Fruit fly (Drosophila melanogaster): ENCODE measurements around the gene Arp1.
"Not testable (repeated sequence)": the region's sequence is repeated elsewhere in the genome, so short reads cannot be mapped to it uniquely, and the experiment has no call there.

Gene Arp1

DNA sequence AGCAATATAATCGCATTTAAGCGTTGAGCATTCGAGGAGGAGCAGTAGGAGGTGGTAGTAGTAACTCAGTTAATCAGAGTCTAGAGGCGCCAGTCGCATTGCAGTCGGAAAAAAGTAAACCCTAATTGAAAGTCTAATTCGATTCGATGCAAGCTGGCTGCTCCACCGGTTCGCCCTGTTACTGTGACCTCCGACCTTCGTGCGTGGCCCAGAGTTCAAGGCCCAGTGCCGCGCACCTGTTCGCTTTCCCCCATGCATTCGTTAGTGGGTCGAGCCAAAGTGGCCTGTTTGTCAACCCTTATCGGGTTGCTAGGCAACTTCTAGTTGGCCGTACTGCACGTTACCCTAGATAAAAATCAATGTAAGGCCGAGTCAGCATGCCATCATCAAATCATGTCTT lies 8.9 kb downstream of the Arp1 start:
- no peak for TF ChIP-seq CG8478 (optimal IDR thresholded peaks at IDR 0.05)

DNA sequence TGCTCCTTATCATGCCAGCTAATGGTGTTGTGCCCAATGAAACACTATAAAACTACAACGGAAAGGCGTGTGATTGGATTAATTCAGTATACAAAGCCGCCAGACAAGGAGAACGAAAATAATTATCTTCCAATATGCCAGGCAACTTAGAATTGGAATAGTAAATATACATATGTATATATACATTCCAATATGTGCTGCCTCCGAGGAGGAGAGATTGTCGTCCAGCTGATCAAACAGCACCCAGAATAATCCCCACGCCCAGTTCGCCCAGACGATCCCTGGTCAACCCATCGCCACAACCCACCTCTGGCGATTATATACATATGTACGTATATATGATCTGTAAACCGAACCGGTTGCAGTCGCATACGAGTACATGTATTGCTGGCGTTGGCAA lies 9.7 kb downstream of the Arp1 start:
- no peak for TF ChIP-seq CTCF (optimal IDR thresholded peaks at IDR 0.05)
- no peak for TF ChIP-seq CG8478 (optimal IDR thresholded peaks at IDR 0.05)

DNA sequence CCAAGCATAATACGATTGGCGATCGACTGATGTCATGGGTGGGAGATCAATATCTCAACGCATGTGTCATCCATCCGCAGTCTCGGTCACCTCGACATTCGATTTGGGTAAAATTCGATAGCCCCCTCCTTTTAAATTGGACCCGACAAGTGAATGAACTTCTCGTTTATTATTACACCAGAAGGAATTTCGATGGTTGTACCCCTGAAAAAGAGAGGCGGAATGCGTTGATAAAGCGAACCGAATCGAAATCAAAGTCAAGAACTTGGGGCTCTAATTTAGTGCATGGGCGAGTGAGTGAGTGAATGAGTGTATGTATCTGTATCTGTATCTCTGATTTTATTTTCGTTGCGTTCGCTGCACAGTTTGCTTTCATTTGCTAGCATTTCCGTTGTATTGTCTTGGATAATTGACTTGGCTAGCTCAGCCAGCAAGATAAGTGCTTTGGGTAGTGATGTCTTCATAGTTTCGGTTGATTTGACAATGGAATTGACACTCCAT lies 10.5 kb downstream of the Arp1 start:
- TF ChIP-seq CTCF (optimal IDR thresholded peaks at IDR 0.05) (no peak), CG8478 (optimal IDR thresholded peaks at IDR 0.05) (no peak)

DNA sequence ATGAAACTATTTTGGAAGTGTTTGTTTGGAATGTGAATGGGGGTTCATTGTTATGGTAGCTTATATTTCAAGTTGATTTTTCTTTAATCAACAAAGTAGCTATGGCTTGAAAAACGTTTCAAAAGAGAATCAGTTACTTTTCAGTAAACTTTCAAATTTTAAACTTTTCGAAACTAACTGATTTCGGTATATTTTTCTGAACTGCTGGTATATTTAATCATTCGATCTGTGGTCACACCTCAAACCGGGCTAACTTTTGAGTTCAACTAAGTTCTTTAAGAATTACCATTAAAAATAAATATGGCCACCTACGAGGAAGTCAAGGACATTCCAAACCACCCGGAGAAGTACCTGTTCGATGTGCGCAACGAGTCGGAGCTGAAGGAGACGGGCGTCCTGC lies 13.3 kb downstream of the Arp1 start, which contains the start of gene CG12279:
TSS of gene CG12279 (plus strand) at position 234 of the 400 bp plus-strand sequence.
- TF ChIP-seq CG8478 (optimal IDR thresholded peaks at IDR 0.05), result no peak
- no peak for TF ChIP-seq CTCF (optimal IDR thresholded peaks at IDR 0.05)

DNA sequence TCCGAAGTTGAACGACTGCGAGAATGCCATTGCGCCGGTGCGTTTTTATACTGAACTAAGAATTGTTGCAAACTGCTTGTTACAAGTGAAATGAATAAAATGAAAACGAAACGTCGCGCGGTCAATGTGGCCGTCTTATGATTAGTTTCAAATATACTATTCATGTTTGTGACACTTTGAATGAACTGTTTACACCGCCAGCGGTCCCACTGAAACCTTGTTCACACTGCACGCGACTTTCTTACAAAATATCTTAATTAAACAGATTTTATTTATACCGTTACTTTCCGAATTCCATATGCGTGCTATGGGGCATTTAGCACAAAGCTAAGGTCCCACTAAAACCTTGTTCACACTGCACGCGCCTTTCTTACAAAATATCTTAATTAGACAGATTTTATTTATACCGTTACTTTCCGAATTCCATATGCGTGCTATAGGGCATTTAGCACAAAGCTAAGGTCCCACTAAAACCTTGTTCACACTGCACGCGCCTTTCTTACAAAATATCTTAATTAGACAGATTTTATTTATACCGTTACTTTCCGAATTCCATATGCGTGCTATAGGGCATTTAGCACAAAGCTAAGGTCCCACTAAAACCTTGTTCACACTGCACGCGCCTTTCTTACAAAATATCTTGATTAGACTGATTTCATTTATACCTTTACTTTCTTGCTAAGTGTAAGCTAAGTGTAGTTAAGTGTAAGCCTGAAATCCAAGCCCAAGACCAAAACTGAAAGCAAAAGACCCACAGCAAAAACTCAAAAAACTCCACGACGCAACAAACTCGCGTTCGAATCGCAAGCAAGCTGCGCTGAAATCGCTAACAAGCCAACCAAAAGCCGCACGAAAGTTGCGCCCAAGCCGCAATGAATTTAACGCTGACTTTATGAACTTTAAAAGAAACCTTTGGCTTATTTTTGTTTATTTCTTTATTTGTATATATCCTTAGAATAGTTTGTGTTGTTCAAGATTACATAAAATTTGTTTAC lies 20.9 kb downstream of the Arp1 start, which contains the start of gene PolQ:
TSS of gene PolQ (minus strand) at position 122 of the 995 bp plus-strand sequence.
- TF ChIP-seq CTCF, CG8478 (optimal IDR thresholded peaks at IDR 0.05): not testable (repeated sequence)

DNA sequence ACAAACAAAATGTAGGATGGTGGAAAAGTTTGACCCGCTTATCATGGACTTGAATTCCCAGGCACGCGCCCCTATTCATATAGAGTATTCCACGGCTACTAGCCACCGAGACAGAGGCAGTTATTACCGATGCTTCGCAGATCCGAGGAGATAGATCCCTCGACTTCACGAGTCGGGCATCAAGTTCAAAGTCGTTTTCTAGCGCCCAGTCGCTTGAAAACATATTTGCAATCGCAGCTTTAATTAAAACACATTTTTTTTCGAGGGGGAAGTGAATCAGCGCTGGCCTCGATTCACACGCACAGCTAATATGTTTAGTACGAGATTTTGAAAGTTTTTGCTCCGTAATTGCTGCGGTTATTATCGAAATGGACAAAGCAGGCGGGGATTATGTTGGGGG lies 23.7 kb downstream of the Arp1 start:
- no peak for TF ChIP-seq CG8478 (optimal IDR thresholded peaks at IDR 0.05)
- no peak for TF ChIP-seq CTCF (optimal IDR thresholded peaks at IDR 0.05)

DNA sequence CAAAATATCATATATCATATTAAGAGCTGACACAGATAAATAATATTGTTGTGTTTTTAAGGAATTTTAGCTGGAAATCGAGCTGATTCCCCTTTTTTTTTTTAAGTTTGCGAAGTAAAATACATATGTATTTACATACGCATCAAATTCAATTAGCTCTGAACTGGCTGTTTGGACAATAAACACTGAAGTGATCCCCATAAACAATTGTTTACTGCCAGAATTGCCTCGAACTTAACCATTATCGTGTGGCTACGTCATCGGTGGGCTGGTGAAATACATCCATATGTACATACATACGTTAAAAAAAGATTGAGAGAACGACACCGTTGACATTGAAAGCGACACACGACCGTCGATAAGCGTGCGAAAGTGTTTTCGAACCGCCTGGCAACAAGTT lies 24.7 kb downstream of the Arp1 start:
- no peak for TF ChIP-seq CTCF (optimal IDR thresholded peaks at IDR 0.05)
- TF ChIP-seq CG8478 (optimal IDR thresholded peaks at IDR 0.05), result no peak

DNA sequence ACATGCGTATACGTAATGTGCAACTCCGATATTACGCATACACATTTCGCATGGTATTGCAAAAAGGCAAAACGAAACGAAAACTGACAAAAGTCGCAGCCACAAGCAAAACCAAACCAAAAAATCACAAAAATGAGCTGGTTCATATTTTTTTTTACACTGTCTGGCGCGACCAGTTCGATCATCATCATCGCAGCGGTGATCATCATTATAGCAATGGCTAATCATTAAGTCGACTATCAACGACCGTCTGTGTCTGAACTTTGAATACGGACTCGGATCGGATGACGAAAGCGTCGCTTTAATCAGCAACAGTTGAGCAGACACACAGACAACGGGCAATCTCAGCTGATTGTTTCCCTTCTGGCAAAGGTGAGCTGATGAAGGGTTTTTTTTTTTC lies 25.4 kb downstream of the Arp1 start:
- TF ChIP-seq CG8478 (optimal IDR thresholded peaks at IDR 0.05) (no peak), CTCF (optimal IDR thresholded peaks at IDR 0.05) (no peak)

DNA sequence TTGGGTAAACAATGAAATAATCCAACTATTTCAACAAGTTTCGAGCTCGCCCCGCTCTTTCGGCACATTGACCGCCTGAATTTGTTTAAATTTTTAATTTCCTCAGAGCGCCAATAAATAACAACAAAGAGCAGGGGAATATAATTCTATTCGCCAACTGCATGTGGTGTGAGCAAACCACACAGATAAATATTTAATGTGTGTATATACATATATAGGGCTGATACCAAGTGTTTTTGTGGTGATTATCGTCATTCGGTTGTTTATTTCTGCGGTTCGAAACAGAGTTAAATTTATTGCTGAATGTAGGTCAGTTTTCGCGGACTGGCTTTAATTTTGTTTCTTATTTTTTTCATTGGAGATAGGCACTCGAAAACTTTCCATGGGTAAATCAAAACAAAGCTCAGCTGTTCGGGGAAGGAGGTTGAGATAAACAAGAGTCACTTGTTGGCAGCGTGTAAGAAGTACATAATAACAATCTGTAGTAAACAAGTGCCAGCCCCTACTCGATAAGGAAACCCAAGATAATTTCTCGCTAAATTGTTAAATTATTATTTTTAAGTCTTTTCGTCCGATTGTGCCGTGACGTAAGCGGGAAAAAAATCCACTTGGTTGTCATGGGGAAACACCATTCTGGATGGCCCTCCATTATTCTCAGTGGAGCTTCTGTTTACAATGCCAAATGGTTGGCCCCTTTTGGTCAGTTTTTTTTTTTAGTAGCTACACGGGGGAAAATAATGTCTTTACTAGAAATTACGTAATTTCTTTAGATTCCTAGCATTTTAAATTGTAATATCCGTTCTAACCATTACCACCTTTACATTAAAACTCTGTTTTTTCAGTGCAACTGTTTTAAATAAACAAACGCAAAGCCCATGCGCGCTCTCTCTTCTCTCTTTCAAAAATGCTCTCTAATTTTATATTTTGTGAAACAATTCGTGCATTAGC lies 26.3 kb downstream of the Arp1 start:
- TF ChIP-seq CTCF (optimal IDR thresholded peaks at IDR 0.05) (no peak), CG8478 (optimal IDR thresholded peaks at IDR 0.05) (no peak)

DNA sequence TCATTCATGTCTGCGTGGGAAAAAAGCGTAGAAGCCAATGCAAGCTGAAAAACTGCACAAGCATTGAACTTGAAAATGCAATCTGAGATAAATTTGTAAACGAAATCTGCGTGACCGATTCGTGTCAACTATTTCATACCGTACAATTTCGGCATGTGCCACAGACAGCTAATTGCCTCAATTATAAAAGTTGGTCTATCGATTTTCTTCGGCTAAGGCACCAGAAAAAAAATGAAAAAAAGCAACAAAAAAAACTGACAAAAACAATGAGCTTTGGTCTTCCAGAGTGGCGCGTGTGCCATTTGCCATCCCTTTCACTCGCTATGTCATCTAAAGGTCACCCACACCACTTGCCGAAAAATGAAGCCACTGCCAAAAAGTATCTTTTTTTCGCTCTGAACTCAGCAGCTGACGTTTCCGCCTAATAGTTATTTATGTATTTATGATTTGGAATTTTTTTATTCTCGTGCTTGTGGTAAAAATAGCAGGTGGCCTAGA lies 27.0 kb downstream of the Arp1 start:
- no peak for TF ChIP-seq CTCF (optimal IDR thresholded peaks at IDR 0.05)
- no peak for TF ChIP-seq CG8478 (optimal IDR thresholded peaks at IDR 0.05)

DNA sequence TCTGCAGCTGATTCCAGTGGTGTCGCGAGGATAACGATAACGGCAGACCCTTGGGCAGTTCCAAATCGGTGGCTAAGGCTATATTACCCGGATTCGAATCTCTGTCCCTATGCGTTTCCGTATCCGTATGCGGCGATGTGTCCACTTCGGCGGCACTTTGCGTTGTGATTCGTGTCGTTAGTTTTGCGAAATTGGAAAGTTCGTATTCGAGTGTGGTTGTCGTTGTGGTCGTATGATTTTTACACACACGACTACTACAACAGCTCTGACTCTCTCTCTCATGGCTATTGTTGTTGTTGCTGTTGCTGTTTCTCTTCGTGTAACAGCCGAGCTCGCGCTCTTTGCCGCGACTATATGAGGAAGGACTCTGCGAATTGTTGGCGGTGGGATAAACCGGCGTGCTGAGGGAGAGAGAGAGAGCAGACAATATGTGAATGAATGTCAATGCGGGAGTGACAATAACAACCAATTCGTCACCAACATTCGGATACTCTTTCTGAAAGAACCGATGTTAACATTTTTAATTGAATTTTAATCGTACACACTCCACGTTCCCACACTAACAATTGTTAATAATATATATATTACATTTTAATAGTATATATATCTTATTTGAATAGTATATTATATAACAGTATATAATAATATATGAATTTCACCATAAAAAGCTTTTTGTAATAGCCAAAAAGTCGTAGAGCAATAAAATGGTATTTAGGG lies 28.2 kb downstream of the Arp1 start:
- TF ChIP-seq CTCF (optimal IDR thresholded peaks at IDR 0.05) (no peak), CG8478 (optimal IDR thresholded peaks at IDR 0.05) (no peak)

DNA sequence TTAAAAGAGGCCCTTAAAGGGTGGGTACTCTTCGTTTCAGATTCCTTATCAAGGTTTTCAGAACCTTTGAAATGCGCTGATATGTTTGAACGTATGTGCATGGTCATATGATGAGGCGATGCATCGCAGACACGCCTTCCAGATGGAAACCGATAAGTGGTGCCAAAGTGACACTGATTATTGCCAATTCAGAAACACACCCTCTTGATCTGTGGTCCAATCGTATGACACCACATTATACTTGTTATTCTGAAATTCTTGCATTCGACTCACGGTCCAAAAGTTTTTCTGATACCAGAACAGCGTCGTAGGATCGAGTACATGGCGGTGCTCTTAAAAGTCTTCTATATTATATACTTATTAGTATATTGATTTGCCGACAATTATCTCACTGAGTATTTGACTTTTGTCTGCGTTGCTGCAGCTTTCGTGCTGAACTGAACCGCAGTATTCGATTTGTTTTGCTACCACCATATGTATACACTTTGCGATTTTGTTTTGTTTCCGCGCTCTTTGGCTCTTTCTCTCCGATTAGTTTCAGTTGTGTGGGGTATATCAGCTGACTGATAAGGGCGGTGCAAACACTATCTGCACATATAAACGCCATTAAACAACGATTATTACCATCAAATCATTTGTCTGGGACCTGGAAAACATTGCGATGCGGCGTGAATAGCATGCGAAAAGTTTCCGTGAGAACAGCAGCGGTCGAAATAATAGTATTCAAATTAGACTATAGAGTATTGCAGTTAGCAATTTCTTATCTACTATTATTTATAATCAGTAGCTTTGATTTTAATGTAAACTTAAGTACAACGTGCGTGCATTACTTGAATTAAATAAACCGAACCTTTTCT lies 29.0 kb downstream of the Arp1 start:
- TF ChIP-seq CG8478 (optimal IDR thresholded peaks at IDR 0.05) (no peak), CTCF (optimal IDR thresholded peaks at IDR 0.05) (no peak)

DNA sequence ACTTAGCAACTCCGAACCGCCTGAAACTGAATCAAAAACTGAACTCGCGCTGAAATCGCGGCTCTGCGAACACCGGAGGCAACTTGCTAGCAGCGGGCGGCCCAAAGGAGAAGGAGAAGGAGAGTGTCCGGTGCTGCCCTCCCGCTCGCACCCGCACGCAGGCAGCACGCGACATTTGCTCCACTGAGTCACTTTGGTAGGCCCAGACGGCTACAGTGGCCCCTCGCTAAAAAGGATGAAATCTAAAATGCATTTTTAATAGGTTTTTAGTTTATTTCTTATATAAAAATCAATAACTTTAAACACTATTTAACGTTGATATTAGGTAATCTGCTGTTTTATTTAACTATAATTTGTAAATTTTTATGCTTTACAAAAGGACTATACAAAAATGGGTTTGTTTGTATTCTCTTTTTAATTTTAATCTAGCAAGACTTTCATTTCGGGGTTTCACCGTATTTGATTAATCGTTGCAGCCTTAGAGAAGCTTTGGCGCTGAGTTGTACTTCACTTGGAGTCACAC lies 30.9 kb downstream of the Arp1 start, which contains the start of gene Men:
TSS of gene Men (minus strand) at position 51 of the 523 bp plus-strand sequence.
- no peak for TF ChIP-seq CG8478 (optimal IDR thresholded peaks at IDR 0.05)
- no peak for TF ChIP-seq CTCF (optimal IDR thresholded peaks at IDR 0.05)

Measured in S2 (cell line).